Worm (Caenorhabditis elegans) whole organism, early embryonic: ENCODE measurements around the gene Y22D7AR.7.

Experiments used
- B0310.2 ChIP-seq: sonication (generic microtip); optimal IDR thresholded peaks from 2 replicates; lab custom pipeline; 2016; ENCODE audit warnings: mild to moderate bottlenecking, missing genetic modification characterization, missing compliant biosample characterization
- F13C5.2 ChIP-seq: sonication (generic microtip); optimal IDR thresholded peaks from 2 replicates; lab custom pipeline; 2017; ENCODE audit warnings: mild to moderate bottlenecking, missing genetic modification characterization, inconsistent platforms, missing compliant biosample characterization
- aly-1 ChIP-seq: sonication (generic microtip); optimal IDR thresholded peaks from 2 replicates; lab custom pipeline; 2016; ENCODE audit warnings: missing genetic modification characterization, missing compliant biosample characterization
- ama-1 ChIP-seq: fragments of 150-350 bp; optimal IDR thresholded peaks from 2 replicates; lab custom pipeline; 2014
- ceh-13 ChIP-seq: fragments of 200-800 bp; sonication (Bioruptor generic); optimal IDR thresholded peaks from 2 replicates; lab custom pipeline; 2018; ENCODE audit warnings: mild to moderate bottlenecking, missing genetic modification characterization, missing compliant biosample characterization
- ceh-36 ChIP-seq: sonication (generic microtip); optimal IDR thresholded peaks from 2 replicates; lab custom pipeline; 2016; ENCODE audit warnings: missing genetic modification characterization, inconsistent platforms, missing compliant biosample characterization
- ets-7 ChIP-seq: sonication (generic microtip); optimal IDR thresholded peaks from 2 replicates; lab custom pipeline; 2016; ENCODE audit warnings: missing genotype, missing genetic modification characterization, missing compliant biosample characterization
- flt-1 ChIP-seq: fragments of 200-800 bp; sonication (Bioruptor generic); IDR thresholded peaks from 2 replicates; pipeline ENCODE4 v1.3.6; 2022; ENCODE audit warnings: missing genetic modification characterization, missing compliant biosample characterization
- hmbx-1 ChIP-seq: sonication (generic microtip); optimal IDR thresholded peaks from 2 replicates; lab custom pipeline; 2016; ENCODE audit warnings: mild to moderate bottlenecking, missing genetic modification characterization, missing compliant biosample characterization
- hmg-4 ChIP-seq: fragments of 200-800 bp; sonication (Bioruptor generic); optimal IDR thresholded peaks from 2 replicates; lab custom pipeline; 2018; ENCODE audit warnings: mild to moderate bottlenecking, missing genetic modification characterization, missing compliant biosample characterization
- hnd-1 ChIP-seq: sonication (generic microtip); optimal IDR thresholded peaks from 2 replicates; lab custom pipeline; 2016; ENCODE audit warnings: missing genetic modification characterization, missing compliant biosample characterization
- pes-1 ChIP-seq: fragments of 200-800 bp; sonication (Bioruptor generic); IDR thresholded peaks from 2 replicates; pipeline ENCODE4 v1.3.6; 2022; ENCODE audit warnings: missing genetic modification reagents, missing genetic modification characterization, missing compliant biosample characterization
- scrt-1 ChIP-seq: fragments of 200-800 bp; sonication (Bioruptor generic); IDR thresholded peaks from 2 replicates; pipeline ENCODE4 v1.3.6; 2022; ENCODE audit warnings: missing genetic modification characterization, missing compliant biosample characterization
- sea-1 ChIP-seq: fragments of 200-800 bp; sonication (Bioruptor generic); conservative IDR thresholded peaks from 2 replicates; pipeline ENCODE4 v1.3.6; 2022; ENCODE audit warnings: missing genetic modification characterization, missing compliant biosample characterization
- tbx-11 ChIP-seq: fragments of 200-800 bp; sonication (Bioruptor generic); IDR thresholded peaks from 2 replicates; pipeline ENCODE4 v1.3.6; 2022; ENCODE audit warnings: missing genetic modification characterization, missing compliant biosample characterization
- tbx-37 ChIP-seq: fragments of 200-800 bp; sonication (Bioruptor generic); conservative IDR thresholded peaks from 2 replicates; pipeline ENCODE4 v1.3.6; 2022; ENCODE audit warnings: missing genetic modification reagents, missing genetic modification characterization, missing compliant biosample characterization
- tra-4 ChIP-seq: sonication (generic microtip); optimal IDR thresholded peaks from 2 replicates; lab custom pipeline; 2017; ENCODE audit warnings: missing genetic modification characterization, missing compliant biosample characterization

Gene Y22D7AR.7

ce11 chrIII:1678671-1679070 lies 9.2 kb downstream of the Y22D7AR.7 start:
- TF ChIP-seq hnd-1 (tag; lab: Kevin White, UChicago) (no peak), aly-1 (tag; lab: Kevin White, UChicago) (no peak), hmbx-1 (no peak), scrt-1 (GFP tag; lab: Robert Waterston, UW) (no peak), tra-4 (tag; lab: Kevin White, UChicago) (no peak)

ce11 chrIII:1676588-1676987 lies 11.3 kb downstream of the Y22D7AR.7 start, which contains the start of gene Y22D7AR.6:
Gene Y22D7AR.6, minus strand, starts transcription at chrIII:1676721.
- TF ChIP-seq ama-1 (lab: Kevin White, UChicago) (no peak), ets-7 (no peak), F13C5.2 (tag; lab: Kevin White, UChicago) (no peak), tbx-11 (no peak), B0310.2 (tag; lab: Kevin White, UChicago) (no peak), hmbx-1 (no peak), tra-4 (tag; lab: Kevin White, UChicago) (no peak), ceh-13 (no peak)

ce11 chrIII:1674760-1675159 lies 13.1 kb downstream of the Y22D7AR.7 start:
- TF ChIP-seq flt-1 (GFP tag; lab: Robert Waterston, UW) (no peak), ets-7 (no peak), hmbx-1 (no peak), hnd-1 (tag; lab: Kevin White, UChicago) (no peak), tra-4 (tag; lab: Kevin White, UChicago) (no peak), tbx-37 (GFP tag; lab: Robert Waterston, UW) (no peak)

- no peak for TF ChIP-seq tbx-37 (GFP tag; lab: Robert Waterston, UW)
- no peak for TF ChIP-seq sea-1
- no peak for TF ChIP-seq hmbx-1
- no peak for TF ChIP-seq ama-1 (lab: Kevin White, UChicago)
- no peak for TF ChIP-seq tra-4 (tag; lab: Kevin White, UChicago)
- TF ChIP-seq tbx-11 = no peak
- TF ChIP-seq ceh-36 (tag; lab: Kevin White, UChicago) = no peak
- no peak for TF ChIP-seq hmg-4 (GFP tag; lab: Kevin White, UChicago)
- no peak for TF ChIP-seq B0310.2 (tag; lab: Kevin White, UChicago)
- TF ChIP-seq F13C5.2 (tag; lab: Kevin White, UChicago) = no peak
- no peak for TF ChIP-seq ceh-13
- TF ChIP-seq aly-1 (tag; lab: Kevin White, UChicago) = no peak
- no peak for TF ChIP-seq scrt-1 (GFP tag; lab: Robert Waterston, UW)
- TF ChIP-seq ets-7 = no peak
- no peak for TF ChIP-seq flt-1 (GFP tag; lab: Robert Waterston, UW)
- no peak for TF ChIP-seq pes-1
These were observed 14.6 kb downstream of the Y22D7AR.7 start for ce11 chrIII:1673320-1673719.

ce11 chrIII:1668519-1668918 lies 19.4 kb downstream of the Y22D7AR.7 start, which contains the start of gene glb-30:
Gene glb-30, minus strand, starts transcription at chrIII:1668619.
- TF ChIP-seq ceh-36 (tag; lab: Kevin White, UChicago) (no peak), tbx-37 (GFP tag; lab: Robert Waterston, UW) (no peak), hmg-4 (GFP tag; lab: Kevin White, UChicago) (no peak), B0310.2 (tag; lab: Kevin White, UChicago) (no peak), sea-1 (no peak), scrt-1 (GFP tag; lab: Robert Waterston, UW) (no peak), ceh-13 (no peak), tra-4 (tag; lab: Kevin White, UChicago) (no peak), hnd-1 (tag; lab: Kevin White, UChicago) (no peak), pes-1 (no peak), aly-1 (tag; lab: Kevin White, UChicago) (no peak), hmbx-1 (no peak), F13C5.2 (tag; lab: Kevin White, UChicago) (no peak)

ce11 chrIII:1666893-1667292 lies 21.0 kb downstream of the Y22D7AR.7 start:
- TF ChIP-seq ama-1 (lab: Kevin White, UChicago) (no peak), sea-1 (no peak), tbx-37 (GFP tag; lab: Robert Waterston, UW) (no peak), ceh-36 (tag; lab: Kevin White, UChicago) (no peak), aly-1 (tag; lab: Kevin White, UChicago) (no peak), hmbx-1 (no peak), tra-4 (tag; lab: Kevin White, UChicago) (no peak)

ce11 chrIII:1665799-1666308 lies 22.0 kb downstream of the Y22D7AR.7 start, which contains the start of gene Y22D7AR.3:
Gene Y22D7AR.3, minus strand, starts transcription at chrIII:1665849.
- TF ChIP-seq tbx-37 (GFP tag; lab: Robert Waterston, UW) = no peak
- TF ChIP-seq tra-4 (tag; lab: Kevin White, UChicago) = no peak
- TF ChIP-seq aly-1 (tag; lab: Kevin White, UChicago) = no peak
- no peak for TF ChIP-seq hmbx-1
- no peak for TF ChIP-seq B0310.2 (tag; lab: Kevin White, UChicago)
- TF ChIP-seq hnd-1 (tag; lab: Kevin White, UChicago) = no peak
- TF ChIP-seq hmg-4 (GFP tag; lab: Kevin White, UChicago) = no peak
- TF ChIP-seq scrt-1 (GFP tag; lab: Robert Waterston, UW) = no peak
- TF ChIP-seq F13C5.2 (tag; lab: Kevin White, UChicago) = no peak
- TF ChIP-seq ceh-36 (tag; lab: Kevin White, UChicago) = no peak
- no peak for TF ChIP-seq flt-1 (GFP tag; lab: Robert Waterston, UW)

ce11 chrIII:1665373-1665772 lies 22.5 kb downstream of the Y22D7AR.7 start:
- TF ChIP-seq tbx-11 = no peak
- TF ChIP-seq flt-1 (GFP tag; lab: Robert Waterston, UW) = no peak
- TF ChIP-seq tra-4 (tag; lab: Kevin White, UChicago) = no peak
- TF ChIP-seq tbx-37 (GFP tag; lab: Robert Waterston, UW) = no peak
- TF ChIP-seq ceh-36 (tag; lab: Kevin White, UChicago) = no peak
- TF ChIP-seq hmg-4 (GFP tag; lab: Kevin White, UChicago) = no peak
- no peak for TF ChIP-seq aly-1 (tag; lab: Kevin White, UChicago)
- no peak for TF ChIP-seq scrt-1 (GFP tag; lab: Robert Waterston, UW)
- TF ChIP-seq ets-7 = no peak
